Fruit fly (Drosophila melanogaster) whole organism, prepupa: ENCODE measurements around the gene CG2129.

Experiments
- CG6163 ChIP-seq: fragments of 200-800 bp; sonication (Bioruptor generic); IDR thresholded peaks from 3 replicates; pipeline ENCODE4 v1.3.6; 2022; ENCODE audit warnings: missing biosample characterization, missing genetic modification characterization
- CG6792 ChIP-seq: fragments of 200-800 bp; sonication (Bioruptor generic); optimal IDR thresholded peaks from 3 replicates; lab custom pipeline; 2016; ENCODE audit warnings: missing biosample characterization, missing genetic modification characterization
- salr ChIP-seq, 2 experiments: fragments of 200-800 bp; sonication (Bioruptor generic); optimal IDR thresholded peaks; 3 replicates each; lab custom pipeline; 2016 to 2018; ENCODE audit warnings: missing biosample characterization in 2 of 2, missing genetic modification characterization in 2 of 2, mild to moderate bottlenecking in 1 of 2

dm6 chrX:8152718-8153117 is 7.1 kb downstream of the CG2129 start, which contains the start of gene CG18262:
- TF ChIP-seq CG6163 (GFP tag; lab: Robert Waterston, UW) (no peak), salr (GFP tag; optimal IDR thresholded peaks at IDR 0.05; lab: Kevin White, UChicago) (no peak), CG6792 (GFP tag; lab: Kevin White, UChicago) (no peak)
